Fruit fly (Drosophila melanogaster) whole organism, embryonic: ENCODE data around the gene Cpr31A.

Experiments used
- ATbp ChIP-seq: fragments of 200-800 bp; sonication (Bioruptor generic); optimal IDR thresholded peaks from 2 replicates; lab custom pipeline; 2017; ENCODE audit warnings: missing biosample characterization, mild to moderate bottlenecking, missing genetic modification characterization, missing genetic modification reagents
- Adf1 ChIP-seq: fragments of 200-800 bp; sonication (Bioruptor generic); IDR thresholded peaks from 2 replicates; pipeline ENCODE4 v1.3.6; 2022; ENCODE audit warnings: missing biosample characterization, missing genetic modification characterization
- Antp ChIP-seq: fragments of 200-800 bp; sonication (Bioruptor generic); optimal IDR thresholded peaks from 3 replicates; lab custom pipeline; 2016; ENCODE audit warnings: missing biosample characterization, missing genetic modification characterization
- Atf6 ChIP-seq: fragments of 200-800 bp; sonication (Bioruptor generic); IDR thresholded peaks from 2 replicates; pipeline ENCODE4 v1.3.6; 2022; ENCODE audit warnings: missing biosample characterization, missing genetic modification characterization
- CG10267 ChIP-seq: fragments of 200-800 bp; sonication (Bioruptor generic); optimal IDR thresholded peaks from 2 replicates; lab custom pipeline; 2018; ENCODE audit warnings: missing biosample characterization, mild to moderate bottlenecking, missing genetic modification characterization, moderate library complexity
- CG10321 ChIP-seq: fragments of 200-800 bp; sonication (Bioruptor generic); IDR thresholded peaks from 2 replicates; pipeline ENCODE4 v1.3.6; 2022; ENCODE audit warnings: missing biosample characterization, missing genetic modification characterization
- CG13894 ChIP-seq: fragments of 200-800 bp; sonication (Bioruptor generic); optimal IDR thresholded peaks from 3 replicates; lab custom pipeline; 2018; ENCODE audit warnings: missing biosample characterization, mild to moderate bottlenecking, missing genetic modification characterization, moderate library complexity
- CG15011 ChIP-seq: fragments of 200-800 bp; sonication (Bioruptor generic); optimal IDR thresholded peaks from 3 replicates; lab custom pipeline; 2018; ENCODE audit warnings: missing biosample characterization, mild to moderate bottlenecking, missing genetic modification characterization
- CG15269 ChIP-seq: fragments of 200-800 bp; sonication (Bioruptor generic); optimal IDR thresholded peaks from 2 replicates; lab custom pipeline; 2018; ENCODE audit warnings: missing biosample characterization, mild to moderate bottlenecking, missing genetic modification characterization, moderate library complexity
- CG17912 ChIP-seq: fragments of 200-800 bp; sonication (Bioruptor generic); optimal IDR thresholded peaks from 2 replicates; lab custom pipeline; 2018; ENCODE audit warnings: missing biosample characterization, mild to moderate bottlenecking, missing genetic modification characterization
- CG2129 ChIP-seq: fragments of 200-800 bp; sonication (Bioruptor generic); IDR thresholded peaks from 2 replicates; pipeline ENCODE4 v1.3.6; 2022; ENCODE audit warnings: missing biosample characterization, missing genetic modification characterization; ENCODE audit not compliant: partially characterized antibody
- CG2199 ChIP-seq: fragments of 200-800 bp; sonication (Bioruptor generic); IDR thresholded peaks from 3 replicates; pipeline ENCODE4 v1.3.6; 2022; ENCODE audit warnings: missing biosample characterization, missing genetic modification characterization
- CG2875 ChIP-seq: fragments of 200-800 bp; sonication (Bioruptor generic); optimal IDR thresholded peaks from 2 replicates; lab custom pipeline; 2017; ENCODE audit warnings: missing biosample characterization, mild to moderate bottlenecking, missing genetic modification characterization, missing genetic modification reagents
- CG31441 ChIP-seq: fragments of 200-800 bp; sonication (Bioruptor generic); IDR thresholded peaks from 2 replicates; pipeline ENCODE4 v1.3.6; 2022; ENCODE audit warnings: missing biosample characterization, missing genetic modification characterization
- CG3726 ChIP-seq: fragments of 200-800 bp; sonication (Bioruptor generic); IDR thresholded peaks from 3 replicates; pipeline ENCODE4, ENCODE4 v1.3.6; 2022; ENCODE audit warnings: missing biosample characterization, missing genetic modification characterization
- CG43689 ChIP-seq: fragments of 200-800 bp; sonication (Bioruptor generic); IDR thresholded peaks from 2 replicates; pipeline ENCODE4 v1.3.6; 2022; ENCODE audit warnings: missing biosample characterization, missing genetic modification characterization
- CG4424 ChIP-seq: fragments of 200-800 bp; sonication (Bioruptor generic); optimal IDR thresholded peaks from 3 replicates; lab custom pipeline; 2016; ENCODE audit warnings: missing biosample characterization, missing genetic modification characterization
- CG7357 ChIP-seq: fragments of 200-800 bp; sonication (Bioruptor generic); IDR thresholded peaks from 3 replicates; pipeline ENCODE4 v1.3.6; 2022; ENCODE audit warnings: missing biosample characterization, missing genetic modification characterization
- CG7372 ChIP-seq: fragments of 200-800 bp; sonication (Bioruptor generic); IDR thresholded peaks from 2 replicates; pipeline ENCODE4 v1.3.6; 2022; ENCODE audit warnings: missing biosample characterization, missing genetic modification characterization
- CG7786 ChIP-seq: fragments of 200-800 bp; sonication (Bioruptor generic); optimal IDR thresholded peaks from 2 replicates; lab custom pipeline; 2016; ENCODE audit warnings: missing biosample characterization, missing genetic modification characterization
- CG7987 ChIP-seq: fragments of 200-800 bp; sonication (Bioruptor generic); optimal IDR thresholded peaks from 2 replicates; lab custom pipeline; 2018; ENCODE audit warnings: missing biosample characterization, mild to moderate bottlenecking, missing genetic modification characterization, moderate library complexity
- Deaf1 ChIP-seq: fragments of 200-800 bp; optimal IDR thresholded peaks from 3 replicates; lab custom pipeline; 2019; ENCODE audit warnings: missing biosample characterization, mild to moderate bottlenecking, missing genetic modification characterization, moderate library complexity
- Dref ChIP-seq: fragments of 200-800 bp; sonication (Bioruptor generic); IDR thresholded peaks from 2 replicates; pipeline ENCODE4 v1.3.6; 2022; ENCODE audit warnings: missing biosample characterization, missing genetic modification characterization
- Eip74EF ChIP-seq, 2 experiments: fragments of 200-800 bp in 1 of 2; fragments of >200 bp in 1 of 2; sonication (Bioruptor generic) in 1 of 2; optimal IDR thresholded peaks; 2 replicates each; lab custom pipeline; 2017 to 2019; ENCODE audit warnings: missing biosample characterization in 2 of 2, missing genetic modification characterization in 2 of 2, mild to moderate bottlenecking in 1 of 2, moderate library complexity in 1 of 2
- Gug ChIP-seq: fragments of 200-800 bp; sonication (Bioruptor generic); IDR thresholded peaks from 4 replicates; pipeline ENCODE4 v1.3.6; 2022; ENCODE audit warnings: missing biosample characterization, missing genetic modification characterization
- Hand ChIP-seq: fragments of 200-800 bp; sonication (Bioruptor generic); optimal IDR thresholded peaks from 2 replicates; lab custom pipeline; 2017; ENCODE audit warnings: mild to moderate bottlenecking, missing biosample characterization, missing genetic modification reagents, missing genetic modification characterization
- HmgD ChIP-seq: fragments of 200-800 bp; sonication (Bioruptor generic); optimal IDR thresholded peaks from 3 replicates; lab custom pipeline; 2016; ENCODE audit warnings: missing biosample characterization, missing genetic modification characterization
- HmgZ ChIP-seq: fragments of 200-800 bp; sonication (Bioruptor generic); optimal IDR thresholded peaks from 2 replicates; lab custom pipeline; 2018; ENCODE audit warnings: missing biosample characterization, mild to moderate bottlenecking, missing genetic modification characterization
- Hmr ChIP-seq: fragments of 200-800 bp; sonication (Bioruptor generic); optimal IDR thresholded peaks from 3 replicates; lab custom pipeline; 2017; ENCODE audit warnings: mild to moderate bottlenecking, missing biosample characterization, missing genetic modification reagents, missing genetic modification characterization
- Opbp ChIP-seq: fragments of 200-800 bp; sonication (Bioruptor generic); IDR thresholded peaks from 3 replicates; pipeline ENCODE4 v1.3.6; 2022; ENCODE audit warnings: missing biosample characterization, missing genetic modification characterization; ENCODE audit not compliant: partially characterized antibody
- Rfx ChIP-seq: fragments of 200-800 bp; sonication (Bioruptor generic); IDR thresholded peaks from 2 replicates; pipeline ENCODE4 v1.3.6; 2022; ENCODE audit warnings: missing biosample characterization, missing genetic modification characterization
- Side ChIP-seq: fragments of 200-800 bp; sonication (Bioruptor generic); optimal IDR thresholded peaks from 2 replicates; lab custom pipeline; 2016; ENCODE audit warnings: missing biosample characterization, missing genetic modification characterization
- Sry-β ChIP-seq: fragments of 200-800 bp; sonication (Bioruptor generic); optimal IDR thresholded peaks from 2 replicates; lab custom pipeline; 2018; ENCODE audit warnings: missing biosample characterization, mild to moderate bottlenecking, missing genetic modification characterization, moderate library complexity
- Trl ChIP-seq, 3 experiments: fragments of >200 bp in 2 of 3; fragments of 200-800 bp in 1 of 3; sonication (Bioruptor generic) in 1 of 3; optimal IDR thresholded peaks; 2 replicates in 1 of 3; 3 replicates in 2 of 3; lab custom pipeline; 2016 to 2017; ENCODE audit warnings: missing biosample characterization in 1 of 3, missing genetic modification characterization in 1 of 3
- YL-1 ChIP-seq: fragments of 200-800 bp; sonication (Bioruptor generic); optimal IDR thresholded peaks from 3 replicates; lab custom pipeline; 2017; ENCODE audit warnings: missing biosample characterization, mild to moderate bottlenecking, missing genetic modification characterization
- btn ChIP-seq: fragments of 200-800 bp; sonication (Bioruptor generic); optimal IDR thresholded peaks from 2 replicates; lab custom pipeline; 2016; ENCODE audit warnings: missing biosample characterization, missing genetic modification characterization
- caup ChIP-seq: fragments of 200-800 bp; sonication (Bioruptor generic); optimal IDR thresholded peaks from 3 replicates; lab custom pipeline; 2017; ENCODE audit warnings: missing biosample characterization, mild to moderate bottlenecking, missing genetic modification characterization, moderate library complexity; ENCODE audit not compliant: severe bottlenecking
- chif ChIP-seq, 2 experiments: fragments of 200-800 bp; sonication (Bioruptor generic); optimal IDR thresholded peaks; 3 replicates each; lab custom pipeline; 2016; ENCODE audit warnings: missing biosample characterization in 2 of 2, missing genetic modification characterization in 2 of 2
- eve ChIP-seq, 2 experiments: fragments of >200 bp; optimal IDR thresholded peaks; 2 replicates each; lab custom pipeline; 2017; ENCODE audit warnings: missing biosample characterization in 2 of 2, missing genetic modification characterization in 2 of 2
- ind ChIP-seq: fragments of 200-800 bp; sonication (Bioruptor generic); optimal IDR thresholded peaks from 3 replicates; lab custom pipeline; 2016; ENCODE audit warnings: missing biosample characterization, missing genetic modification characterization
- jumu ChIP-seq: fragments of 200-800 bp; sonication (Bioruptor generic); optimal IDR thresholded peaks from 3 replicates; lab custom pipeline; 2016; ENCODE audit warnings: missing biosample characterization, missing genetic modification characterization
- mam ChIP-seq: fragments of 200-800 bp; sonication (Bioruptor generic); optimal IDR thresholded peaks from 3 replicates; lab custom pipeline; 2016; ENCODE audit warnings: missing biosample characterization, missing genetic modification characterization
- odd ChIP-seq: fragments of 200-800 bp; sonication (Bioruptor generic); optimal IDR thresholded peaks from 2 replicates; lab custom pipeline; 2017; ENCODE audit warnings: missing biosample characterization, mild to moderate bottlenecking, missing genetic modification characterization
- phol ChIP-seq: fragments of 200-800 bp; sonication (Bioruptor generic); optimal IDR thresholded peaks from 3 replicates; lab custom pipeline; 2018; ENCODE audit warnings: missing biosample characterization, mild to moderate bottlenecking, missing genetic modification characterization, moderate library complexity
- schlank ChIP-seq: fragments of 200-800 bp; sonication (Bioruptor generic); optimal IDR thresholded peaks from 2 replicates; lab custom pipeline; 2018; ENCODE audit warnings: missing biosample characterization, mild to moderate bottlenecking, missing genetic modification characterization
- shn ChIP-seq: fragments of 200-800 bp; sonication (Bioruptor generic); optimal IDR thresholded peaks from 3 replicates; lab custom pipeline; 2016; ENCODE audit warnings: missing biosample characterization, missing genetic modification characterization
- sqz ChIP-seq: fragments of 200-800 bp; sonication (Bioruptor generic); optimal IDR thresholded peaks from 3 replicates; lab custom pipeline; 2018; ENCODE audit warnings: missing biosample characterization, mild to moderate bottlenecking, missing genetic modification characterization
- stc ChIP-seq: fragments of 200-800 bp; sonication (Bioruptor generic); IDR thresholded peaks from 2 replicates; pipeline ENCODE4 v1.3.6; 2022; ENCODE audit warnings: missing biosample characterization, missing genetic modification characterization
- tap ChIP-seq: fragments of 200-800 bp; optimal IDR thresholded peaks from 3 replicates; lab custom pipeline; 2019; ENCODE audit warnings: missing biosample characterization, mild to moderate bottlenecking, missing genetic modification characterization, moderate library complexity
- vvl ChIP-seq: fragments of 200-800 bp; sonication (Bioruptor generic); IDR thresholded peaks from 2 replicates; pipeline ENCODE4 v1.3.6; 2022; ENCODE audit warnings: missing biosample characterization, missing genetic modification characterization
- zfh1 ChIP-seq: fragments of 200-800 bp; sonication (Bioruptor generic); IDR thresholded peaks from 3 replicates; pipeline ENCODE4 v1.3.6; 2022; ENCODE audit warnings: missing biosample characterization, missing genetic modification characterization

The Cpr31A gene

DNA sequence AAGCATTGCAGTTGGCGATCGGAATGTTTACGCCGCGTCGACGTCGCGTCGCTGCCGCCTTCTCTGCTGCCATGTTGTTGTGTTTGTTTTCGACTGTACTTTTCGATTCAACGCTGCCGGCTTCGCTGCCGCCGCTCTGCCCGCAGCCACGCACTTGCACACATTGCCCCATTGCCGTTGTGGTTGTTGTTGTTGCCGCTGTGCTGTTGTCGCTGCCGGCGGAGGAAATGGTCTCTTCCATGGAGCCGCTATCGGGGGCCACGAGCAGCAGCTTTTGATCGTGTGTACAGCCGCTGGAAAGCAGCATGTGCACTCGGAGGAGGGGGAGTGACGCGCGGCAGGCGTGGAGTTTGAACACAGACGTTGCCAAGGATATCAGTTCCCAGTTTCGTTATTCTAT lies 49.4 kb upstream of the Cpr31A start (continued):
- TF ChIP-seq caup (GFP tag; lab: Kevin White, UChicago) (no peak), ind (GFP tag; lab: Kevin White, UChicago) (no peak), Sry-β (no peak), Atf6 (GFP tag; lab: Robert Waterston, UW) (no peak), Deaf1 (tag; lab: Kevin White, UChicago) (peak; percentile 38), CG7372 (GFP tag; lab: Robert Waterston, UW) (no peak), CG2199 (GFP tag; lab: Robert Waterston, UW) (0 out of 3 replicates have a peak, but pooled peaks have one; percentile 45), Gug (GFP tag; lab: Robert Waterston, UW) (no peak), Side (GFP tag; lab: Kevin White, UChicago) (no peak), phol (tag; lab: Kevin White, UChicago) (no peak), CG3726 (no peak), ATbp (GFP tag; lab: Kevin White, UChicago) (no peak), CG7987 (GFP tag; lab: Kevin White, UChicago) (peak; percentile 37), CG10267 (tag; lab: Kevin White, UChicago) (no peak), Hand (no peak), sqz (GFP tag; lab: Kevin White, UChicago) (no peak), CG4424 (no peak), btn (GFP tag; lab: Kevin White, UChicago) (no peak), shn (GFP tag; lab: Kevin White, UChicago) (no peak), mam (GFP tag; lab: Kevin White, UChicago) (no peak), CG7786 (GFP tag; lab: Kevin White, UChicago) (no peak), CG10321 (GFP tag; lab: Robert Waterston, UW) (no peak), vvl (peak; percentile 26; the same call in 1 of the 2 replicates), Trl (optimal IDR thresholded peaks at IDR 0.05; lab: Kevin White, UChicago) (no peak), Trl (GFP tag; optimal IDR thresholded peaks at IDR 0.05; lab: Kevin White, UChicago) (no peak), CG2875 (GFP tag; lab: Kevin White, UChicago) (no peak), CG15269 (no peak), Rfx (GFP tag; lab: Robert Waterston, UW) (no peak), Opbp (no peak), CG7357 (GFP tag; lab: Robert Waterston, UW) (no peak), odd (GFP tag; lab: Kevin White, UChicago) (no peak), HmgD (GFP tag; lab: Kevin White, UChicago) (peak; percentile 17), YL-1 (GFP tag; lab: Kevin White, UChicago) (no peak), schlank (tag; lab: Kevin White, UChicago) (no peak), CG15011 (GFP tag; lab: Kevin White, UChicago) (no peak), CG43689 (no peak), Antp (GFP tag; lab: Kevin White, UChicago) (no peak), chif (GFP tag; optimal IDR thresholded peaks at IDR 0.05; lab: Kevin White, UChicago) (no peak), eve (GFP tag; optimal IDR thresholded peaks at IDR 0.05; lab: Kevin White, UChicago) (no peak), CG31441 (GFP tag; lab: Robert Waterston, UW) (no peak), CG17912 (GFP tag; lab: Kevin White, UChicago) (peak; percentile 9), stc (GFP tag; lab: Robert Waterston, UW) (no peak; the same call in 1 of the 2 replicates), tap (tag; lab: Kevin White, UChicago) (no peak), CG13894 (tag; lab: Kevin White, UChicago) (no peak), zfh1 (GFP tag; lab: Robert Waterston, UW) (0 out of 3 replicates have a peak, but pooled peaks have one; percentile 4), Hmr (GFP tag; lab: Kevin White, UChicago) (no peak), HmgZ (no peak), Eip74EF (GFP tag; optimal IDR thresholded peaks at IDR 0.05; lab: Kevin White, UChicago) (no peak), Adf1 (peak; percentile 97), CG2129 (no peak), jumu (GFP tag; lab: Kevin White, UChicago) (peak; percentile 24), Dref (GFP tag; lab: Robert Waterston, UW) (no peak)
